Worm (Caenorhabditis elegans) whole organism, L2 larva: Measurements from ENCODE around the gene pir-2.
A peak's percentile ranks its signal among the peaks of the same experiment; 100 is the strongest.

Experiments
- C34F6.9 ChIP-seq: fragments of 150-350 bp; optimal IDR thresholded peaks from 2 replicates; lab custom pipeline; 2014; ENCODE audit warnings: missing biosample characterization, missing genetic modification characterization
- R02D3.7 ChIP-seq: fragments of 150-350 bp; optimal IDR thresholded peaks from 2 replicates; lab custom pipeline; 2014; ENCODE audit warnings: missing biosample characterization, missing genetic modification characterization
- Y55F3AM.14 ChIP-seq: fragments of 200-800 bp; sonication (Bioruptor generic); optimal IDR thresholded peaks from 2 replicates; lab custom pipeline; 2018; ENCODE audit warnings: mild to moderate bottlenecking, missing genetic modification characterization, missing compliant biosample characterization
- ZK546.5 ChIP-seq: sonication (generic microtip); optimal IDR thresholded peaks from 2 replicates; lab custom pipeline; 2017; ENCODE audit warnings: missing biosample characterization, missing genetic modification characterization
- alr-1 ChIP-seq: fragments of 150-350 bp; optimal IDR thresholded peaks from 2 replicates; lab custom pipeline; 2014; ENCODE audit warnings: missing biosample characterization, missing genetic modification characterization
- aly-2 ChIP-seq: fragments of 150-350 bp; optimal IDR thresholded peaks from 2 replicates; lab custom pipeline; 2014; ENCODE audit warnings: missing biosample characterization, missing genetic modification characterization
- ama-1 ChIP-seq: fragments of 150-350 bp; optimal IDR thresholded peaks from 2 replicates; lab custom pipeline; 2018; ENCODE audit warnings: inconsistent platforms
- blmp-1 ChIP-seq: sonication (generic microtip); optimal IDR thresholded peaks from 2 replicates; lab custom pipeline; 2017; ENCODE audit warnings: missing genetic modification characterization, mild to moderate bottlenecking, missing compliant biosample characterization, antibody characterized with exemption, moderate library complexity; ENCODE audit not compliant: insufficient read depth
- egl-27 ChIP-seq: sonication (generic microtip); optimal IDR thresholded peaks from 3 replicates; lab custom pipeline; 2017; ENCODE audit warnings: missing biosample characterization, missing genetic modification reagents, missing genetic modification characterization
- elt-1 ChIP-seq: fragments of 150-350 bp; optimal IDR thresholded peaks from 2 replicates; lab custom pipeline; 2014; ENCODE audit warnings: missing biosample characterization, missing genetic modification characterization
- gmeb-1 ChIP-seq: fragments of 150-350 bp; optimal IDR thresholded peaks from 2 replicates; lab custom pipeline; 2014; ENCODE audit warnings: missing biosample characterization, missing genetic modification characterization
- lin-11 ChIP-seq: fragments of 150-350 bp; sonication (generic microtip); optimal IDR thresholded peaks from 2 replicates; lab custom pipeline; 2014; ENCODE audit warnings: missing biosample characterization, missing genetic modification characterization, inconsistent platforms, mixed read lengths
- lin-13 ChIP-seq: fragments of 150-350 bp; optimal IDR thresholded peaks from 2 replicates; lab custom pipeline; 2014; ENCODE audit warnings: missing biosample characterization, missing genetic modification reagents, missing genetic modification characterization
- lin-39 ChIP-seq: fragments of 150-350 bp; optimal IDR thresholded peaks from 2 replicates; lab custom pipeline; 2014; ENCODE audit warnings: missing biosample characterization, missing genetic modification reagents, missing genetic modification characterization
- lsy-2 ChIP-seq, 2 experiments: fragments of 150-350 bp in 1 of 2; sonication (generic microtip) in 1 of 2; optimal IDR thresholded peaks; 2 replicates each; lab custom pipeline; 2014 to 2017; ENCODE audit warnings: missing biosample characterization in 2 of 2, missing genetic modification characterization in 2 of 2
- mab-5 ChIP-seq: fragments of 150-350 bp; optimal IDR thresholded peaks from 2 replicates; lab custom pipeline; 2014; ENCODE audit warnings: missing biosample characterization, missing genetic modification characterization
- mbf-1 ChIP-seq: sonication (generic microtip); optimal IDR thresholded peaks from 2 replicates; lab custom pipeline; 2017; ENCODE audit warnings: missing biosample characterization, missing genetic modification characterization
- mdl-1 ChIP-seq, 2 experiments: fragments of 150-350 bp in 1 of 2; sonication (generic microtip) in 1 of 2; optimal IDR thresholded peaks; 2 replicates each; lab custom pipeline; 2017; ENCODE audit warnings: missing biosample characterization in 2 of 2, missing genetic modification characterization in 2 of 2
- nhr-129 ChIP-seq: fragments of 150-350 bp; optimal IDR thresholded peaks from 2 replicates; lab custom pipeline; 2014; ENCODE audit warnings: missing biosample characterization, missing genetic modification characterization
- nhr-21 ChIP-seq: fragments of 150-350 bp; optimal IDR thresholded peaks from 2 replicates; lab custom pipeline; 2014; ENCODE audit warnings: missing biosample characterization, missing genetic modification characterization
- nhr-237 ChIP-seq: fragments of 150-350 bp; optimal IDR thresholded peaks from 2 replicates; lab custom pipeline; 2014; ENCODE audit warnings: missing biosample characterization, missing genetic modification characterization
- nhr-25 ChIP-seq: fragments of 150-350 bp; sonication (generic microtip); optimal IDR thresholded peaks from 3 replicates; lab custom pipeline; 2014; ENCODE audit warnings: missing biosample characterization, missing genetic modification characterization
- nhr-6 ChIP-seq: fragments of 150-350 bp; optimal IDR thresholded peaks from 2 replicates; lab custom pipeline; 2014; ENCODE audit warnings: missing biosample characterization, missing genetic modification characterization
- nhr-77 ChIP-seq: fragments of 150-350 bp; optimal IDR thresholded peaks from 2 replicates; lab custom pipeline; 2014; ENCODE audit warnings: missing biosample characterization, missing genetic modification characterization
- peb-1 ChIP-seq: fragments of 150-350 bp; optimal IDR thresholded peaks from 2 replicates; lab custom pipeline; 2014; ENCODE audit warnings: missing biosample characterization, missing genetic modification characterization
- sem-4 ChIP-seq: fragments of 150-350 bp; optimal IDR thresholded peaks from 2 replicates; lab custom pipeline; 2014; ENCODE audit warnings: missing biosample characterization, missing genetic modification reagents, missing genetic modification characterization
- sma-3 ChIP-seq: sonication (generic microtip); optimal IDR thresholded peaks from 2 replicates; lab custom pipeline; 2016; ENCODE audit warnings: missing genetic modification reagents, missing genetic modification characterization, missing compliant biosample characterization
- sma-9 ChIP-seq, 2 experiments: fragments of 150-350 bp in 1 of 2; sonication (generic microtip) in 1 of 2; optimal IDR thresholded peaks; 2 replicates each; lab custom pipeline; 2014 to 2016; ENCODE audit warnings: missing genetic modification characterization in 2 of 2, mild to moderate bottlenecking in 1 of 2, missing biosample characterization in 1 of 2, missing compliant biosample characterization in 1 of 2, missing genetic modification reagents in 1 of 2, moderate library complexity in 1 of 2
- unc-39 ChIP-seq: fragments of 150-350 bp; optimal IDR thresholded peaks from 2 replicates; lab custom pipeline; 2014; ENCODE audit warnings: missing biosample characterization, missing genetic modification characterization
- unc-55 ChIP-seq: fragments of 150-350 bp; sonication (generic microtip); optimal IDR thresholded peaks from 3 replicates; lab custom pipeline; 2014; ENCODE audit warnings: missing biosample characterization, missing genetic modification reagents, missing genetic modification characterization
- unc-62 ChIP-seq: fragments of 150-350 bp; optimal IDR thresholded peaks from 2 replicates; lab custom pipeline; 2014; ENCODE audit warnings: missing biosample characterization, missing genetic modification reagents, missing genetic modification characterization
- ztf-1 ChIP-seq: fragments of 200-800 bp; sonication (Bioruptor generic); conservative IDR thresholded peaks from 2 replicates; pipeline ENCODE4 v1.3.6; 2022; ENCODE audit warnings: missing genetic modification characterization, missing compliant biosample characterization
- ztf-11 ChIP-seq: sonication (generic microtip); optimal IDR thresholded peaks from 2 replicates; lab custom pipeline; 2017; ENCODE audit warnings: missing biosample characterization, missing genetic modification characterization
- ztf-4 ChIP-seq: fragments of 150-350 bp; optimal IDR thresholded peaks from 2 replicates; lab custom pipeline; 2014; ENCODE audit warnings: missing biosample characterization, missing genetic modification characterization

Gene pir-2

ce11 chrIII:9454730-9455129 lies 11.3 kb upstream of the pir-2 start:
- TF ChIP-seq alr-1 (tag; lab: Kevin White, UChicago), result no peak
- TF ChIP-seq blmp-1 (tag; lab: Kevin White, UChicago), result peak; percentile 58
- no peak for TF ChIP-seq sma-9 (GFP tag; optimal IDR thresholded peaks at IDR 0.05; lab: Kevin White, UChicago)
- TF ChIP-seq sma-9 (tag; optimal IDR thresholded peaks at IDR 0.05; lab: Kevin White, UChicago), result no peak
- no peak for TF ChIP-seq R02D3.7 (tag; lab: Kevin White, UChicago)
- TF ChIP-seq unc-55 (GFP tag; lab: Kevin White, UChicago), result peak; percentile 30

DNA sequence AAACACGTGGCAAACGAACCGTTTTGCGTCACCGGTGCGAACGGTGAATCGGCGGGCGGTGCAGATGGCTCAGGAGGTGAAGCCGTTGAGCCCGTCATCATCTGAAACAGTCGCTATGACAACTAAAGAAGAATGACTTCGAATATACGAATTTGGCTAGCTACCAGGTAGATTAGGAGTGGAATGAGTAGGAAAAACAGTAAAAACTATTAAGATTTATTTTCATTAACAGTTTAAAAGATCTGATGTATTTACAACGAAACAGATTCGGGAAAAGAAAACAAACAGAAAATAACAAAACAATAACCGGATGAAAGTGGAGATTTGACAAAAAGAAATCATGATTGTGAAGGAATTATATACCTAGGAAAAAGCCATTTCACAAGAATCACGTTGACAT lies 10.5 kb upstream of the pir-2 start, which contains the start of gene F54C8.7:
TSS of gene F54C8.7 (minus strand) at position 101 of the 400 bp plus-strand sequence.
- TF ChIP-seq elt-1 (tag; lab: Kevin White, UChicago) (no peak), nhr-6 (tag; lab: Kevin White, UChicago) (no peak), unc-62 (no peak), unc-55 (GFP tag; lab: Kevin White, UChicago) (no peak), ztf-4 (tag; lab: Kevin White, UChicago) (no peak), peb-1 (tag; lab: Kevin White, UChicago) (no peak), ztf-11 (tag; lab: Kevin White, UChicago) (no peak), lin-39 (no peak), ZK546.5 (tag; lab: Kevin White, UChicago) (no peak), nhr-77 (tag; lab: Kevin White, UChicago) (no peak), Y55F3AM.14 (GFP tag; lab: Kevin White, UChicago) (no peak), ztf-1 (GFP tag; lab: Robert Waterston, UW) (no peak), mab-5 (no peak), nhr-25 (no peak)

DNA sequence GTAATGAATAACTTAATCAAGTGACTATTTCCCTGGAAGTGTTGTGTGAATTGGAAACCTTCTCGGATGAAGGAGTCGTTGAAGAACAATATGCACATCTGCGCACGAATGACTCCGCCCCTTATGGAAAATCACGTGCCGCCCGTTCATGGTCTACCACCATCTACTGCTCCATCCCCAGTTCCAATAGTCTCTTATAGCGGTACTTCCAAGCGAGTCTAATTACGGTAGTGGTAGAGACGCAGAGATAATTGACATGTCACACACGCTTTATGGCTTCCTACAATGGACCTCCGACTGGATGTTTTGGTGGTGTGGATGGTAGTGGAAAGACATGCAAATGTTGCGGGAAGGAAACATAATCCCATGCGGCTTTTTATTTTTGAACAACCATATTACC lies 7.5 kb upstream of the pir-2 start:
- no peak for TF ChIP-seq nhr-237
- no peak for TF ChIP-seq nhr-21 (tag; lab: Kevin White, UChicago)
- no peak for TF ChIP-seq peb-1 (tag; lab: Kevin White, UChicago)
- TF ChIP-seq unc-39 (tag; lab: Kevin White, UChicago), result no peak
- TF ChIP-seq unc-55 (GFP tag; lab: Kevin White, UChicago), result no peak
- no peak for TF ChIP-seq blmp-1 (tag; lab: Kevin White, UChicago)
- TF ChIP-seq ama-1 (lab: Kevin White, UChicago), result no peak
- TF ChIP-seq mab-5, result no peak
- TF ChIP-seq lsy-2 (tag; optimal IDR thresholded peaks at IDR 0.05; lab: Kevin White, UChicago), result peak in 1 of 2 experiments; percentile 18
- TF ChIP-seq gmeb-1 (tag; lab: Kevin White, UChicago), result no peak
- TF ChIP-seq alr-1 (tag; lab: Kevin White, UChicago), result no peak
- TF ChIP-seq ztf-1 (GFP tag; lab: Robert Waterston, UW), result no peak
- no peak for TF ChIP-seq lin-11 (tag; lab: Kevin White, UChicago)
- no peak for TF ChIP-seq sma-3
- TF ChIP-seq unc-62, result no peak
- no peak for TF ChIP-seq sem-4 (tag; lab: Kevin White, UChicago)
- no peak for TF ChIP-seq nhr-6 (tag; lab: Kevin White, UChicago)
- TF ChIP-seq nhr-129 (tag; lab: Kevin White, UChicago), result peak; percentile 42
- TF ChIP-seq C34F6.9, result peak; percentile 65
- no peak for TF ChIP-seq lin-13 (GFP tag; lab: Kevin White, UChicago)
- no peak for TF ChIP-seq sma-9 (GFP tag; optimal IDR thresholded peaks at IDR 0.05; lab: Kevin White, UChicago)
- no peak for TF ChIP-seq sma-9 (tag; optimal IDR thresholded peaks at IDR 0.05; lab: Kevin White, UChicago)
- TF ChIP-seq, all 48 proteins: peak for 3

DNA sequence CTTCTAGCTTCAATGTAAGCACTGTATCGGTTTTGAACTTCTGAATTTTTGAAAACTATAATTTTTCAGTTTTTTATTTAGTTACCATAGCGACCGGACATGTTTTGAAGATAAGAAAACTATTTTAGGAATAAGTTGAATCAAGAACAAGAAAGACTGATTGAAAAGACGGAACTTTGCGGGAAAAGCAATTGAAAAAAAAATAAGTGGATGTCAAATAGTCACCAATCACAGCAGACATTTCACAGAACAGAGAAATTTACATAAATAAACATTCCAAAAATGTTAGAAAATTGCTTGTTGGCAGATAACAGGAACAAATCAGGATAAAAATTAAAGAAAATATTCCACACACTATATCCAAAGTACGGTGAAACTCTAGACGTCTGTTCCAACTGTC lies 6.4 kb upstream of the pir-2 start, which contains the start of gene F54C8.6:
TSS of gene F54C8.6 (minus strand) at position 101 of the 400 bp plus-strand sequence.
- TF ChIP-seq aly-2 (no peak), egl-27 (tag; lab: Kevin White, UChicago) (no peak), lin-11 (tag; lab: Kevin White, UChicago) (no peak), sma-9 (GFP tag; optimal IDR thresholded peaks at IDR 0.05; lab: Kevin White, UChicago) (no peak), sma-9 (tag; optimal IDR thresholded peaks at IDR 0.05; lab: Kevin White, UChicago) (no peak), ztf-11 (tag; lab: Kevin White, UChicago) (no peak), mdl-1 (tag; optimal IDR thresholded peaks at IDR 0.05; lab: Kevin White, UChicago) (no peak), elt-1 (tag; lab: Kevin White, UChicago) (no peak), mbf-1 (tag; lab: Kevin White, UChicago) (no peak), lin-39 (no peak)
